Fruit fly (Drosophila melanogaster) whole organism, wandering third instar larva: ENCODE measurements around the gene CG8997.
A peak's percentile ranks its signal among the peaks of the same experiment; 100 is the strongest.

ENCODE experiments used
- Abd-B ChIP-seq: fragments of >200 bp; optimal IDR thresholded peaks from 2 replicates; lab custom pipeline; 2017; ENCODE audit warnings: missing biosample characterization, missing genetic modification characterization
- CG32264 ChIP-seq: fragments of 200-800 bp; sonication (Bioruptor generic); optimal IDR thresholded peaks from 2 replicates; lab custom pipeline; 2016; ENCODE audit warnings: missing biosample characterization, missing genetic modification characterization
- CG9705 ChIP-seq: fragments of 200-800 bp; sonication (Bioruptor generic); optimal IDR thresholded peaks from 2 replicates; lab custom pipeline; 2018; ENCODE audit warnings: missing biosample characterization, mild to moderate bottlenecking, missing genetic modification characterization
- CrebA ChIP-seq: fragments of 200-800 bp; sonication (Bioruptor generic); optimal IDR thresholded peaks from 2 replicates; lab custom pipeline; 2016; ENCODE audit warnings: missing biosample characterization, mild to moderate bottlenecking, missing genetic modification characterization, borderline replicate concordance
- Dfd ChIP-seq: fragments of >200 bp; optimal IDR thresholded peaks from 2 replicates; lab custom pipeline; 2017; ENCODE audit warnings: missing biosample characterization, missing genetic modification characterization
- Dif ChIP-seq: fragments of 200-275, 200-300 bp; sonication (Bioruptor generic); optimal IDR thresholded peaks from 2 replicates; lab custom pipeline; 2018; ENCODE audit warnings: missing biosample characterization, missing genetic modification characterization; ENCODE audit not compliant: partially characterized antibody
- GATAd ChIP-seq: sonication (Bioruptor generic); optimal IDR thresholded peaks from 2 replicates; lab custom pipeline; 2016; ENCODE audit warnings: missing biosample characterization, missing genetic modification characterization
- HLH106 ChIP-seq: fragments of 200-800 bp; optimal IDR thresholded peaks from 3 replicates; lab custom pipeline; 2019; ENCODE audit warnings: missing biosample characterization, mild to moderate bottlenecking, missing genetic modification characterization, moderate library complexity
- Hnf4 ChIP-seq: fragments of 200-800 bp; sonication (Bioruptor generic); optimal IDR thresholded peaks from 2 replicates; lab custom pipeline; 2016; ENCODE audit warnings: missing biosample characterization, mild to moderate bottlenecking, missing genetic modification characterization
- Hr78 ChIP-seq: fragments of >200 bp; optimal IDR thresholded peaks from 2 replicates; lab custom pipeline; 2017; ENCODE audit warnings: missing biosample characterization, missing genetic modification characterization
- Hr83 ChIP-seq: fragments of 200-300 bp; sonication (Bioruptor generic); optimal IDR thresholded peaks from 2 replicates; lab custom pipeline; 2016; ENCODE audit warnings: missing biosample characterization, mild to moderate bottlenecking, missing genetic modification characterization, moderate library complexity; ENCODE audit not compliant: poor library complexity, severe bottlenecking
- Jra ChIP-seq: sonication (Bioruptor generic); optimal IDR thresholded peaks from 2 replicates; lab custom pipeline; 2016; ENCODE audit warnings: missing biosample characterization, missing genetic modification characterization
- Mio ChIP-seq: sonication (Bioruptor generic); optimal IDR thresholded peaks from 2 replicates; lab custom pipeline; 2016; ENCODE audit warnings: missing biosample characterization, missing genetic modification characterization
- Myc ChIP-seq: fragments of >200 bp; optimal IDR thresholded peaks from 2 replicates; lab custom pipeline; 2017
- N ChIP-seq: fragments of >200 bp; optimal IDR thresholded peaks from 2 replicates; lab custom pipeline; 2018; ENCODE audit warnings: missing biosample characterization, missing external identifiers, missing genetic modification characterization
- OdsH ChIP-seq: fragments of 200-800 bp; sonication (Bioruptor generic); optimal IDR thresholded peaks from 2 replicates; lab custom pipeline; 2016; ENCODE audit warnings: missing biosample characterization, mild to moderate bottlenecking, missing genetic modification characterization
- Rel ChIP-seq, 2 experiments: fragments of 200-800 bp; sonication (Bioruptor generic) in 1 of 2; optimal IDR thresholded peaks; 2 replicates in 1 of 2; 3 replicates in 1 of 2; lab custom pipeline; 2016 to 2019; ENCODE audit warnings: mild to moderate bottlenecking in 2 of 2, missing biosample characterization in 2 of 2, missing genetic modification characterization in 2 of 2, moderate library complexity in 1 of 2
- Sp1 ChIP-seq: fragments of 200-800 bp; sonication (Bioruptor generic); optimal IDR thresholded peaks from 3 replicates; lab custom pipeline; 2019; ENCODE audit warnings: missing biosample characterization, mild to moderate bottlenecking, missing genetic modification characterization, moderate library complexity
- Vsx2 ChIP-seq: fragments of 200-300, 225-300 bp; sonication (Bioruptor generic); optimal IDR thresholded peaks from 2 replicates; lab custom pipeline; 2018; ENCODE audit warnings: missing biosample characterization, missing genetic modification characterization; ENCODE audit not compliant: partially characterized antibody
- br ChIP-seq: fragments of 200-800 bp; sonication (Bioruptor generic); optimal IDR thresholded peaks from 2 replicates; lab custom pipeline; 2016; ENCODE audit warnings: missing biosample characterization, missing genetic modification characterization
- brk ChIP-seq: fragments of 200-800 bp; sonication (Bioruptor generic); optimal IDR thresholded peaks from 2 replicates; lab custom pipeline; 2016; ENCODE audit warnings: missing biosample characterization, mild to moderate bottlenecking, missing genetic modification characterization
- dl ChIP-seq, 2 experiments: fragments of 175-275, 200-275 bp in 1 of 2; fragments of 200-275 bp in 1 of 2; sonication (Bioruptor generic); optimal IDR thresholded peaks; lab custom pipeline; 2018; ENCODE audit warnings: mild to moderate bottlenecking in 2 of 2, missing biosample characterization in 2 of 2, missing genetic modification characterization in 2 of 2, moderate library complexity in 2 of 2; ENCODE audit not compliant: partially characterized antibody in 2 of 2, insufficient read depth in 1 of 2
- dmrt93B ChIP-seq: fragments of 200-800 bp; sonication (Bioruptor generic); optimal IDR thresholded peaks from 2 replicates; lab custom pipeline; 2018; ENCODE audit warnings: missing biosample characterization, mild to moderate bottlenecking, missing genetic modification characterization
- dsf ChIP-seq: sonication (Bioruptor generic); optimal IDR thresholded peaks from 2 replicates; lab custom pipeline; 2016; ENCODE audit warnings: missing biosample characterization, missing genetic modification characterization, borderline replicate concordance
- ey ChIP-seq: fragments of 200-800 bp; sonication (Bioruptor generic); optimal IDR thresholded peaks from 2 replicates; lab custom pipeline; 2016; ENCODE audit warnings: missing biosample characterization, missing genetic modification characterization
- foxo ChIP-seq, 2 experiments: fragments of 200-800 bp; sonication (Bioruptor generic); optimal IDR thresholded peaks; 2 replicates in 1 of 2; 3 replicates in 1 of 2; lab custom pipeline; 2016 to 2017; ENCODE audit warnings: missing biosample characterization in 2 of 2, missing genetic modification characterization in 2 of 2
- fru ChIP-seq: fragments of 200-800 bp; sonication (Bioruptor generic); optimal IDR thresholded peaks from 3 replicates; lab custom pipeline; 2016; ENCODE audit warnings: missing biosample characterization, mild to moderate bottlenecking, missing genetic modification characterization
- h ChIP-seq: fragments of 200-800 bp; sonication (Bioruptor generic); optimal IDR thresholded peaks from 3 replicates; lab custom pipeline; 2016; ENCODE audit warnings: missing biosample characterization, mild to moderate bottlenecking, missing genetic modification characterization
- jim ChIP-seq: fragments of 175-275, 200-325 bp; sonication (Bioruptor generic); optimal IDR thresholded peaks from 2 replicates; lab custom pipeline; 2016; ENCODE audit warnings: missing biosample characterization, mild to moderate bottlenecking, missing genetic modification characterization
- lola ChIP-seq: fragments of >200 bp; optimal IDR thresholded peaks from 2 replicates; lab custom pipeline; 2017; ENCODE audit warnings: missing biosample characterization, missing genetic modification characterization
- pan ChIP-seq: fragments of >200 bp; optimal IDR thresholded peaks from 2 replicates; lab custom pipeline; 2017
- psq ChIP-seq: fragments of 200-800 bp; sonication (Bioruptor generic); optimal IDR thresholded peaks from 3 replicates; lab custom pipeline; 2017; ENCODE audit warnings: missing biosample characterization, mild to moderate bottlenecking, missing genetic modification characterization, moderate library complexity
- rgr ChIP-seq: fragments of 200-800 bp; sonication (Bioruptor generic); optimal IDR thresholded peaks from 3 replicates; lab custom pipeline; 2016; ENCODE audit warnings: missing biosample characterization, mild to moderate bottlenecking, missing genetic modification characterization
- sage ChIP-seq: fragments of 200-800 bp; sonication (Bioruptor generic); optimal IDR thresholded peaks from 2 replicates; lab custom pipeline; 2016; ENCODE audit warnings: missing biosample characterization, mild to moderate bottlenecking, missing genetic modification characterization
- sv ChIP-seq: fragments of 200-800 bp; sonication (Bioruptor generic); optimal IDR thresholded peaks from 3 replicates; lab custom pipeline; 2016; ENCODE audit warnings: missing biosample characterization, missing genetic modification characterization
- tai ChIP-seq: sonication (Bioruptor generic); optimal IDR thresholded peaks from 2 replicates; lab custom pipeline; 2016; ENCODE audit warnings: missing biosample characterization, missing genetic modification characterization
- usp ChIP-seq: fragments of >200 bp; optimal IDR thresholded peaks from 2 replicates; lab custom pipeline; 2017; ENCODE audit warnings: missing biosample characterization, missing genetic modification characterization
- woc ChIP-seq: sonication (Bioruptor generic); optimal IDR thresholded peaks from 2 replicates; lab custom pipeline; 2016; ENCODE audit warnings: missing biosample characterization, mild to moderate bottlenecking, missing genetic modification characterization

The CG8997 gene

dm6 chr2L:13845178-13845577 lies at the start of gene CG8997:
CG8997 (minus strand) TSS chr2L:13845325.
- no peak for TF ChIP-seq usp
- peak; percentile 36 for TF ChIP-seq jim (GFP tag; lab: Kevin White, UChicago)
- no peak for TF ChIP-seq Rel (GFP tag; optimal IDR thresholded peaks at IDR 0.05; lab: Kevin White, UChicago)
- TF ChIP-seq Rel (tag; optimal IDR thresholded peaks at IDR 0.05; lab: Kevin White, UChicago) = peak; percentile 23
- no peak for TF ChIP-seq sage (GFP tag; lab: Kevin White, UChicago)
- peak; percentile 51 for TF ChIP-seq br
- peak; percentile 15 for TF ChIP-seq OdsH (GFP tag; lab: Kevin White, UChicago)
- no peak for TF ChIP-seq brk (GFP tag; lab: Kevin White, UChicago)
- TF ChIP-seq Hnf4 (GFP tag; lab: Kevin White, UChicago) = peak; percentile 58
- no peak for TF ChIP-seq CG32264 (GFP tag; lab: Kevin White, UChicago)
- no peak for TF ChIP-seq Dfd (GFP tag; lab: Kevin White, UChicago)
- no peak for TF ChIP-seq dl (GFP tag; optimal IDR thresholded peaks at IDR 0.05; lab: Kevin White, UChicago; ENCODE audit: insufficient read depth in 1 of 2, partially characterized antibody in 2 of 2)
- TF ChIP-seq Hr83 = peak; percentile 71
- TF ChIP-seq Mio (GFP tag; lab: Kevin White, UChicago) = no peak
- TF ChIP-seq N (GFP tag; lab: Kevin White, UChicago) = no peak
- no peak for TF ChIP-seq CG9705
- no peak for TF ChIP-seq dmrt93B (GFP tag; lab: Kevin White, UChicago)
- TF ChIP-seq Vsx2 (GFP tag; lab: Kevin White, UChicago) = peak; percentile 42
- no peak for TF ChIP-seq psq
- no peak for TF ChIP-seq woc
- no peak for TF ChIP-seq Myc (lab: Kevin White, UChicago)
- TF ChIP-seq Sp1 (GFP tag; lab: Kevin White, UChicago) = no peak
- no peak for TF ChIP-seq Abd-B (GFP tag; lab: Kevin White, UChicago)
- TF ChIP-seq HLH106 = no peak
- no peak for TF ChIP-seq sv (GFP tag; lab: Kevin White, UChicago)
- peak; percentile 61 for TF ChIP-seq Jra
- TF ChIP-seq h (GFP tag; lab: Kevin White, UChicago) = peak; percentile 67
- TF ChIP-seq dsf (GFP tag; lab: Kevin White, UChicago) = no peak
- TF ChIP-seq foxo (GFP tag; optimal IDR thresholded peaks at IDR 0.05; lab: Kevin White, UChicago) = peak in 1 of 2 experiments; percentile 5
- TF ChIP-seq tai (GFP tag; lab: Kevin White, UChicago) = no peak
- no peak for TF ChIP-seq pan (lab: Kevin White, UChicago)
- peak; percentile 57 for TF ChIP-seq CrebA (GFP tag; lab: Kevin White, UChicago)
- TF ChIP-seq rgr (GFP tag; lab: Kevin White, UChicago) = peak; percentile 7
- TF ChIP-seq GATAd = no peak
- no peak for TF ChIP-seq ey (GFP tag; lab: Kevin White, UChicago)
- TF ChIP-seq fru = no peak
- TF ChIP-seq lola (GFP tag; lab: Kevin White, UChicago) = no peak
- no peak for TF ChIP-seq Hr78 (GFP tag; lab: Kevin White, UChicago)
- no peak for TF ChIP-seq Dif (GFP tag; lab: Kevin White, UChicago)

DNA sequence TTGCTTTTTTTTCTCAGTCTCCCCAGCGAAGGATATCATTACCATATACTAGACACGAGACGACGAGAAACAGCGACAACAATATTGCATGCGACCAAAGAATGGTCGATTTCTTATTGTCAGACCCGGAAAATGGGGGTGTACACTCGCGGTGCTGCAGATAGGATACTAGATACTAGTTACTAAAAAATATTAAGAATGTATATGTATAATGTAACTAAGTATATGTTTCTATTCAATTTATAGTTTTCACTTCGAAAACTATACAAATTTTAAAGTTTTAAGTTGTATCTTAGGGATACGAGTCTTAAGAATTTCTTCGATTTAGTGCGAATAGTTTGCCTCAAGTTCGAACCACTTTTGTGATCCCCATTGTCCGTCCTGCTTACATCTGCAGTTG lies 48.3 kb upstream of the CG8997 start:
- TF ChIP-seq br (no peak), dl (GFP tag; optimal IDR thresholded peaks at IDR 0.05; lab: Kevin White, UChicago; ENCODE audit: insufficient read depth in 1 of 2, partially characterized antibody in 2 of 2) (no peak), Hnf4 (GFP tag; lab: Kevin White, UChicago) (no peak), dmrt93B (GFP tag; lab: Kevin White, UChicago) (no peak), jim (GFP tag; lab: Kevin White, UChicago) (no peak), Sp1 (GFP tag; lab: Kevin White, UChicago) (peak; percentile 44), fru (peak; percentile 24), sv (GFP tag; lab: Kevin White, UChicago) (no peak), woc (no peak), rgr (GFP tag; lab: Kevin White, UChicago) (no peak), tai (GFP tag; lab: Kevin White, UChicago) (no peak), CG9705 (no peak), Dif (GFP tag; lab: Kevin White, UChicago) (no peak), Abd-B (GFP tag; lab: Kevin White, UChicago) (no peak), N (GFP tag; lab: Kevin White, UChicago) (no peak), Vsx2 (GFP tag; lab: Kevin White, UChicago) (no peak), OdsH (GFP tag; lab: Kevin White, UChicago) (peak; percentile 28), Hr83 (no peak), ey (GFP tag; lab: Kevin White, UChicago) (peak; percentile 32), Hr78 (GFP tag; lab: Kevin White, UChicago) (no peak), usp (no peak), foxo (GFP tag; optimal IDR thresholded peaks at IDR 0.05; lab: Kevin White, UChicago) (peak in 1 of 2 experiments; percentile 49), Jra (no peak), CrebA (GFP tag; lab: Kevin White, UChicago) (no peak), lola (GFP tag; lab: Kevin White, UChicago) (no peak), HLH106 (peak; percentile 55), Mio (GFP tag; lab: Kevin White, UChicago) (no peak), GATAd (no peak), Myc (lab: Kevin White, UChicago) (no peak), h (GFP tag; lab: Kevin White, UChicago) (peak; percentile 31), psq (peak; percentile 25), pan (lab: Kevin White, UChicago) (no peak), Rel (GFP tag; optimal IDR thresholded peaks at IDR 0.05; lab: Kevin White, UChicago) (no peak), Rel (tag; optimal IDR thresholded peaks at IDR 0.05; lab: Kevin White, UChicago) (no peak), sage (GFP tag; lab: Kevin White, UChicago) (no peak), dsf (GFP tag; lab: Kevin White, UChicago) (no peak), Dfd (GFP tag; lab: Kevin White, UChicago) (no peak), CG32264 (GFP tag; lab: Kevin White, UChicago) (no peak), brk (GFP tag; lab: Kevin White, UChicago) (no peak)
